Fruit fly (Drosophila melanogaster) whole organism, prepupa: ENCODE measurements around the gene DAAM.

Source experiments
- CG31627 ChIP-seq: fragments of 200-800 bp; sonication (Bioruptor generic); optimal IDR thresholded peaks from 3 replicates; lab custom pipeline; 2016; ENCODE audit warnings: missing biosample characterization, missing genetic modification characterization
- CG9139 ChIP-seq: fragments of 200-800 bp; sonication (Bioruptor generic); optimal IDR thresholded peaks from 3 replicates; lab custom pipeline; 2017; ENCODE audit warnings: missing biosample characterization, mild to moderate bottlenecking, missing genetic modification characterization
- Eip78C ChIP-seq: fragments of 200-800 bp; sonication (Bioruptor generic); peaks from one replicate; lab custom pipeline; 2016; ENCODE audit warnings: missing biosample characterization, missing genetic modification characterization
- Ets21C ChIP-seq: fragments of 200-800 bp; sonication (Bioruptor generic); optimal IDR thresholded peaks from 3 replicates; lab custom pipeline; 2016; ENCODE audit warnings: missing biosample characterization, missing genetic modification characterization
- Met ChIP-seq: fragments of 200-800 bp; sonication (Bioruptor generic); optimal IDR thresholded peaks from 3 replicates; lab custom pipeline; 2016; ENCODE audit warnings: missing biosample characterization, missing genetic modification characterization
- OdsH ChIP-seq: fragments of 200-800 bp; sonication (Bioruptor generic); optimal IDR thresholded peaks from 3 replicates; lab custom pipeline; 2016; ENCODE audit warnings: missing biosample characterization, missing genetic modification characterization
- fd85E ChIP-seq: fragments of 200-800 bp; sonication (Bioruptor generic); optimal IDR thresholded peaks from 3 replicates; lab custom pipeline; 2016; ENCODE audit warnings: missing biosample characterization, missing genetic modification characterization
- spab ChIP-seq: fragments of 200-800 bp; sonication (Bioruptor generic); optimal IDR thresholded peaks from 2 replicates; lab custom pipeline; 2017; ENCODE audit warnings: missing biosample characterization, mild to moderate bottlenecking, missing genetic modification characterization, missing genetic modification reagents

DNA sequence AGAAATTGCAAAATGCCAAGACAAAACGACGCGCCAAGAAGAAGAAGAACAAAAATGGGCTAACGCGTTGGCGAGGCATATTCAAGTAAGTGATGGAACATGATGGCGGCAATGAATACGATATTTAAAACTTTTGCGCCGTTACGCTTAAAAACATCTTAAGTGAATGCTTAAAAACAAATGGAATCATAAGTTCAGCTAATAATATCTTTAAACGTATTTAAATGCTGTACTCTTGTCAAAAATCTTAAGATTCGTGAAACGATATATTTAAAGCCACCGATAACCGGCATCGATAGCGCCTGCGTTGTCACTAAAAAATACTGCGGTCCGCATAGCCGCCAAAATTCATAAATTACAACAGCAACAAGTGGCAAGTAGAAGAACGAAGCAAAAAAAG, 82.3 kb downstream of the DAAM start, which contains the start of gene CG11403:
- TF ChIP-seq fd85E (GFP tag; lab: Kevin White, UChicago): no peak
- no peak for TF ChIP-seq CG9139 (GFP tag; lab: Kevin White, UChicago)
- TF ChIP-seq Ets21C (GFP tag; lab: Kevin White, UChicago): peak; percentile 23
- peak; percentile 28 for TF ChIP-seq CG31627 (GFP tag; lab: Kevin White, UChicago)
- TF ChIP-seq OdsH (GFP tag; lab: Kevin White, UChicago): no peak
- TF ChIP-seq Eip78C (GFP tag; lab: Kevin White, UChicago): peak; percentile 41
- no peak for TF ChIP-seq Met (GFP tag; lab: Kevin White, UChicago)
- TF ChIP-seq spab (GFP tag; lab: Kevin White, UChicago): no peak
